Worm (Caenorhabditis elegans) whole organism, L4 larva: ENCODE measurements around the gene F13H8.2.

ENCODE experiments used
- Y48G9A.11 ChIP-seq: fragments of 200-800 bp; sonication (Bioruptor generic); IDR thresholded peaks from 2 replicates; pipeline ENCODE4 v1.3.6; 2022; ENCODE audit warnings: missing genetic modification reagents, missing genetic modification characterization, missing compliant biosample characterization
- egl-27 ChIP-seq: sonication (generic microtip); optimal IDR thresholded peaks from 3 replicates; lab custom pipeline; 2017; ENCODE audit warnings: missing biosample characterization, missing genetic modification reagents, missing genetic modification characterization
- gei-8 ChIP-seq: fragments of 200-800 bp; sonication (Bioruptor generic); optimal IDR thresholded peaks from 2 replicates; lab custom pipeline; 2018; ENCODE audit warnings: mild to moderate bottlenecking, missing genetic modification characterization, missing compliant biosample characterization
- lin-15B ChIP-seq: fragments of 150-350 bp; sonication (generic microtip); optimal IDR thresholded peaks from 3 replicates; lab custom pipeline; 2014; ENCODE audit warnings: missing biosample characterization, missing genetic modification characterization
- lin-39 ChIP-seq: fragments of 150-350 bp; optimal IDR thresholded peaks from 2 replicates; lab custom pipeline; 2014; ENCODE audit warnings: missing biosample characterization, missing genetic modification reagents, missing genetic modification characterization
- nhr-102 ChIP-seq: sonication (generic microtip); optimal IDR thresholded peaks from 2 replicates; lab custom pipeline; 2016; ENCODE audit warnings: mild to moderate bottlenecking, missing genetic modification characterization, moderate library complexity, missing compliant biosample characterization
- nhr-11 ChIP-seq: fragments of 150-350 bp; optimal IDR thresholded peaks from 2 replicates; lab custom pipeline; 2014; ENCODE audit warnings: missing biosample characterization, missing genetic modification characterization
- rbr-2 ChIP-seq: sonication (generic microtip); optimal IDR thresholded peaks from 2 replicates; lab custom pipeline; 2016; ENCODE audit warnings: missing genotype, missing genetic modification characterization, missing compliant biosample characterization
- unc-130 ChIP-seq: sonication (generic microtip); optimal IDR thresholded peaks from 2 replicates; lab custom pipeline; 2016; ENCODE audit warnings: missing genetic modification reagents, missing genetic modification characterization, missing compliant biosample characterization

DNA sequence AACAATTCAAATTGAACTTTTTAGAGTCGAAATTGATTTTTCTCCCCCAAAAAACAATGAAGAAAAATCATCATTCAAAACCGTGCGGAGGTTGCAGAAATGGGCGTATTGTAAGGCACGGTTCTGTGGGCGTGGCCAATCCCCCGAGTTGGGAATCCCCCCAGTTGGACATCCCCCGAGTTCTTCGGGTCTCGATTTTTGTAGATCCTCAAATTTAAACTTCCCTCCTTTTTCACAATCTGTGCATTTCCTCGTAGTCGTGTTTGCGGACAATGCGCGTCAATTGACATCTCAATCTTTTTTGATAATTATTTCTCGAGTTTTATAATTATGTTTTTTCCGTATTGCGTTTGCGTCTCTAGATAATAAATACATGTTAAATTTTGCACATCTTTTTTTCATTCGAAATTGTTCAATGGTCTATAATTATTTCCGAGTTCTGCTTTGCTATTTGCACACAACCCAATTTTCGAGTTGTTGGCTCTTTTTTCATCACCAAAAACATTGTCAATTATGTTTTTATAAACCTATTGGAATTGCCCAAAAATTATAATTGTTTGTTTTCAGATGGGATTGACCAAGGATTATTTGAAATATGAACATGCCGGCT is at the start of gene F13H8.2:
- TF ChIP-seq nhr-11 (tag; lab: Kevin White, UChicago) (peak; percentile 27), unc-130 (GFP tag; lab: Kevin White, UChicago) (peak; percentile 69), egl-27 (tag; lab: Kevin White, UChicago) (no peak), lin-39 (tag; lab: Kevin White, UChicago) (no peak), lin-15B (tag; lab: Kevin White, UChicago) (no peak), gei-8 (GFP tag; lab: Kevin White, UChicago) (no peak), Y48G9A.11 (peak; percentile 70), nhr-102 (tag; lab: Kevin White, UChicago) (no peak), rbr-2 (tag; lab: Kevin White, UChicago) (peak; percentile 78)
